Worm (Caenorhabditis elegans): Measurements from ENCODE around the gene clec-212.

Gene clec-212

DNA sequence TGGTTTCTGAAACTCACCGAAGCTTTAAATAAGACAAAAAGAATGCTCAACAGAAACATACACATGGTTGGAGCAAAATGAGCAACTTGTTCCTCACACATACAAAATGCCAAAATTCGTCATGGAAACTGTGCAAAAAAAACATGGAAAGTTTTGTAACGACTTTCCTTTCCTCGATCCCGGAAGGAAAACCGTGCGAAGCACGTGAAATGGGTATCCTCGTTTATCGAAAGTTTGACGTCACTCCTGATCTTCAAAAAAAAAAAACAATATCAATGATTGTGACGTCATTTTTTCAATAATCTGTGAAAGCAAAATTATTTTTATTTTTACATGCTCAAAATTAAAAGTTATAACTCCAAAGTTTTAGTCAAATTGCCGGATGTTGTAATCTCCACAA, at the start of gene clec-212:
clec-212 (minus strand) TSS at position 101 of the 400 bp plus-strand sequence.
- no peak for TF ChIP-seq unc-62 (GFP tag; optimal IDR thresholded peaks at IDR 0.05)

DNA sequence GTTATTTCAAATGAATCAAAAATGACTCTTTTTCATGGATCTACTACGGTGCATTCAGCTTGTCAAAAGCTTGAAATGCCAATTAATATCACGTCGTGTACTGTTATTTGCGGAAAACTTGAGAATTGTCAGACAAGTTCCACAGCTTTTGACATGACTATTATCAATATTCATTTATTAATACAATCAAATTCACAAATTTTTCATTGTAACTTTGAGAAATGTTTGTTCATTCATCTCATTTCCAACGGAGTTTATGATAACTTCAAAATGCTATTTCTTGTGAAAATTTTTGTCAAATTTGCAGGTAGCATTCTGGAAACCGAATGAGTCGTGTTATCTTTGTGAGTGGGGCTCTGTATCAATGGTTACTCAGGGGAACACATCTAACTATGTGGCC, 47.9 kb upstream of the clec-212 start, which contains the start of gene C50E3.15:
C50E3.15 (plus strand) TSS at position 301 of the 400 bp plus-strand sequence.
- no peak for TF ChIP-seq unc-62 (GFP tag; optimal IDR thresholded peaks at IDR 0.05)

DNA sequence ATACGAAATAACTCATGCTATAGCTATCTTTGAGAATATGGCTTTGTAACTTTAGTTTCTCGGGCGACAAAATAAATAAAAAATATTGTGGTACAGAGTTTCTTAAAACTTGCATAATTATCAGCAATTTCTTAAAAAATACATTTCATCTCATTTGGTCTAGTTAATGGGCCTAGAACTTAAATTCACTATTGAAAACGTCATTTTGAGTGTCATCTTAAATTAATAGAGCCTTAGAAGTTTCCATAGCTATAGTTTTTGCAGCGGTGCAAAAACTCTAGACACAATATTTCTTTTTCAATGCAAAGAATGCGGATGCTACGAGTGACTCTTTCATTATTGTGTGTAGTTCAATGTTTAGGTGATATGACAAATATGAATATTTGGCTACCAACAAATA, 41.9 kb upstream of the clec-212 start, which contains the start of gene clec-215:
clec-215 (plus strand) TSS at position 301 of the 400 bp plus-strand sequence.
- no peak for TF ChIP-seq unc-62 (GFP tag; optimal IDR thresholded peaks at IDR 0.05)

DNA sequence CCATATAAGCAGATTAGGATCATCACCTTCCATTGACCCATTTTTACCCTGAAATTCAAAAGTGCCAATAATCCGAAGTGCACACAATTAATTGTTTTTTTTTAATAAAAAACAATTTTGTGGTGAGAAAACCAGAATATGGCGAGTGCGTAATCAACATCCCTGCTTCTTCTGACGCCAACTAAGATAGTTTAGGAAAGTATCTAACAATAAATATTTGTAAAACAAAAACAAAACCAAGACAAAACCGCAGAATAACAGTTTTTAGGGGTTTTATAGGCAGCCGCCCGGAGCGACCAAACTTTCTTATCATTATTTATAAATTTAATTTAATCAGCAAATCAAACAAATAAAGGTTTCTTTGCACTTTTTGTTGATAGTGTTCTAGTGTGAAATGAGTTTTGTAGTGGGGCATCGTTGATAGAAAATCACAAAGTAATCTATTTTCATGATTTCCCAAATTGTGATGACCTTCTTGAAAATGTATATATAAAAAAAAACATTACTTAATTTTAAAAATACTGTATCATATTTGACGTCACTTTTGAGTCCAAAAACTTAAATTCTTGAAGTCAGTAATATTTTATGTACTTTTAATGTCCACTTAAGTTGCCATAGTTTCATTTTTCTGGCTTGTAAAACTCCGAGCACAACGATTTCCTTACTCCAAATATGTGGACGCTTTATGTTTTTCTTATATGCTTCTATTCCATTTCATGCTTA, 39.7 kb upstream of the clec-212 start, which contains the start of the genes folt-3 and clec-214:
folt-3 (minus strand) TSS at position 51 of the 723 bp plus-strand sequence.
clec-214 (plus strand) TSS at position 673 of the 723 bp plus-strand sequence.
- no peak for TF ChIP-seq unc-62 (GFP tag; optimal IDR thresholded peaks at IDR 0.05)

DNA sequence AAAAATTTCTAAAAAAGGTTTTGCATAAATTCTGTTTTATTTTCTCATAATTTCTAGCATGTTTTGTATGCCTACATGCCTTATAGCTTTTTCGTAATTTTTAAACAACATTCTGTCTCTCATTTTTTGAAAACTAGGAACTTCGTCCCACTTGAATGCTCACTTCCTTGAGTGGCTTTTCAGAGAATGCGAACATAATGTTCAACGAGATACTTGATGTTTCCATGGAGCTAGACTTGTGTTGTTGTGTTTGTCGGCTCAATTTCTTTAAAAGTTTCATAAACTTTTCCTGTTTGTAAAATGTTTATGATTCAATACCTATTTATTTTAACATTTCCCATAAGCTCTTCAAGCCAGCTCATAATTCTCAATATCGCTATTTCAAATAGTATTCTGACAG, 34.7 kb upstream of the clec-212 start, which contains the start of gene clec-213:
clec-213 (plus strand) TSS at position 301 of the 400 bp plus-strand sequence.
- no peak for TF ChIP-seq unc-62 (GFP tag; optimal IDR thresholded peaks at IDR 0.05)

DNA sequence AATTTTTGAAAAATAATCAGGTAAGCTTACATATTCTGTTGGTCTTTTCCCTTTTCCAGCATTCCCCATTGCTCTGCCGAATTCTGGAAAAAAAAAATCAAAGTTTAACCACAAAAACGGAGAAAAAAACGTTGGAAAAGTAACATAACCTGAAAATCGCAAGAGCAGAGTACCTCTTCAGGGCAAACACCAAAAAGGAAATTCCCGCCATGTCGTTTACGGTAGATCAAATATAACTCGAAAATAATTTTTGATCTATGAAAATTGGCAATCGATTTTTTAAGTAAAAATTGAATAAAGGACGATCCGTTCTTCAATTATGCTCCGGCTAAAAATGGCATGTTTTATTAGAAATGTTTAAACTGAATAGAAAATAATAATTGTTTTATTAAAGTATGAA, 33.2 kb upstream of the clec-212 start, which contains the start of gene C50E3.11:
C50E3.11 (minus strand) TSS at position 83 of the 400 bp plus-strand sequence.
- no peak for TF ChIP-seq unc-62 (GFP tag; optimal IDR thresholded peaks at IDR 0.05)

DNA sequence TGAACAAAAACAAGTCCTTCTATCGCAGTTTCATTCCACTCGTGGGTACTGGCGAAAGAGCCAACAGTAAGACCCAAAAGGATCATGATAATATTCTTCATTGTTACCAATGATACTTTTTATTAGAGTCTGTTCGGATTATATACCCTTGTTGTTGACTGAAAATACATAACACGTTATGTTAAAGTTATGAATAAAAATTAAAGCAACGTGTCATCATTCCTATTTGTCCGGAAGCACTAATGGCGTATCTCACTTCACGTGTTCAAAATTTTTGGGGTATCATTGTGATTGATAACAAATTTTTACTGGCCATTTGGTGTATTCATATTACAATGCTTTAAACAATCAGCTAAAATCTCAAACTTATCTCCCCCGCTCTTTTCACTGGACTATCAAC, 31.3 kb upstream of the clec-212 start, which contains the start of gene scl-26:
scl-26 (minus strand) TSS at position 101 of the 400 bp plus-strand sequence.
- no peak for TF ChIP-seq unc-62 (GFP tag; optimal IDR thresholded peaks at IDR 0.05)

DNA sequence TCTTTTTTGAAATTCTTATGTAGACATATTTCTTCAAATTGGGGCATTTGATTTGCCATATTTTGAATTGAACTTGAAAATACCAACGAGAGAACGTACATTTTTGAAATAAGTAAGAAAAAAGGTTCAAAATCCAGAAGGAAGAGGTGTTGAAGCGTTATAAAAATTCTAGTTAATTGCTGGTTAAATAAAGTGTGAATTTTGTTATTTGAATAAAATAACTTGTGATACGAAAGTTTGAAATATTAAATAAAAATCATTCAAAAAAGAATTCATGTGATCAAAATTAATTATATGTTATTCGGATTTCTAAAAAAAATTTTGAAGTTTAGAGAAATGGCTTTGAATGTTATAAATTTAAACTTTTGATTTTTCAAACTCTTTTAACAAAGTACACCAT, 30.0 kb upstream of the clec-212 start, which contains the start of gene C50E3.9:
C50E3.9 (minus strand) TSS at position 101 of the 400 bp plus-strand sequence.
- TF ChIP-seq unc-62 (GFP tag; optimal IDR thresholded peaks at IDR 0.05) = no peak

DNA sequence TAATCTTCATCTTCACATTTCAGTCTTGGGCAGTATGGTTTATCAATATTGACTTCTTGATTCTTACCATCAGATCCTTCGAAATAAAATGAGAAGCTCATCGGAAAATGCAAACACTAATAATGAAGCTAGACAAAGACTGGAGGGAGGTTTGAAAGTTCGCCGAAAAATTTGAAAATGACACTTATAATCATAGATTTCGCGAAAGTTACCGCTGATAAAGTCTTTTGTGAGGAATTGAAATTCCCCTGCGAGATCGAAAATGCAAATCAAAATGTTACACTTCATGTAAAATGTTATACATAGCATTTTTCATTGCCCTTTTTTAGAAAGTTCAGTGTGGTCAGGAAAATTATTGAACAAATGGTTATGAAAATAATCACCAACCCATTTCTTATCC, 28.1 kb upstream of the clec-212 start, which contains the start of gene C50E3.7:
C50E3.7 (minus strand) TSS at position 101 of the 400 bp plus-strand sequence.
- TF ChIP-seq unc-62 (GFP tag; optimal IDR thresholded peaks at IDR 0.05) = no peak

DNA sequence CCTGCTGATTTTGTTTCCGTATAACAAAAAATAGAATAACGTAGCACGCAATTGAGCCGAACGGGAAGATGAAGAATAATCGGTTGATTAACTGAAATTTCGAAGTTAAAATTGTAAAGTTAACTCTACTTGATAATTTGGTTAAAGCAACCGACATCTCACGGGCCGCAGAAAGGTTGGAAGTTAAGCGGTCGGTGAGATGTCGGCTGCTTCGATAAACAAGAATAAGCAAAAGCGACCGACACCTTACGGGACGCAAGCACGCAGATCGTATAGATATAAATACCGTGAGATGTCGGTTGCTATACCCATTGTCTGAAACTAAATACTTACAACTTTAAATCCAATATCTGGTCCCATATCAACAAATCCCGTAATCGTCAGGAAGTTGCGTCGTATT, 24.9 kb upstream of the clec-212 start:
- no peak for TF ChIP-seq unc-62 (GFP tag; optimal IDR thresholded peaks at IDR 0.05)

DNA sequence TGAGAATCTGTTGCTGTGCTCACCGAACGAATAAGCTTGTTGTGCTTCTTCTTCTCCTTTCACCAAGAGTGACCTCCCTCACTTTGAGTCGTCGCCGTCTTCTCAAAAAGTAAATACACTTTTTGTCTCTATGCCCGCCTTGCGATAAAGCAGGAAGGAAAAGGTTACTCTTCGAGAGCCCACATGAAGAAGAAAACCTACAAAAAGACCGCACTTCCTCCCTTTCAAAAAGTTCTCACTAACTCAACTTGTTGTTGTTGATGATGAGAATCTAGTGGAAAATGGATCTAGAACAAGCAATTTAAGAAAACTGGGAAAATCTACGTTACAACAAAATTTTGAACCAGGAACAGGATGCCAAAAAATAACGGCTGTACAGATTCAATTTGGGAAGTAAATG, 20.3 kb upstream of the clec-212 start, which contains the start of gene C50E3.6:
C50E3.6 (minus strand) TSS at position 101 of the 400 bp plus-strand sequence.
- TF ChIP-seq unc-62 (GFP tag; optimal IDR thresholded peaks at IDR 0.05) = no peak

DNA sequence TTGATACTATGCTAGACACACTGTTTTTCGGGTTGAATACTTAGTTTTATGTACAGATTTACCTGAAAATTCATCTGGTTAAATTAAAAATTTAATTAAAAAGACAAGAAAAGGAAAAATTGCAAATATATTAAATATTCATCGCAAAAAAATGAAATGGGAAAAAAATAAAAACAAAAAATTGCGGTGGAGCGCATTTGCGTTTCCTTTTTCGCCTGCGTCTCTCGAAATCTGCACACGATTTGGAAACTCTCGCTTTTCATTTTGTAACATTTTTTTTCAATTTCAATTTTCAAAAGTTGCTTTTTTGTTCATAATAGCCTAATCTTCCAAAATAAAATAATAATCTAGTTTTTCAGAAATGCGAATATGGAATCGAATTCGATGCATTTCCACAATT, 17.4 kb upstream of the clec-212 start, which contains the start of the genes F19F10.11 and C50E3.5:
F19F10.11 (minus strand) TSS at position 68 of the 400 bp plus-strand sequence.
C50E3.5 (plus strand) TSS at position 360 of the 400 bp plus-strand sequence.
- no peak for TF ChIP-seq unc-62 (GFP tag; optimal IDR thresholded peaks at IDR 0.05)

DNA sequence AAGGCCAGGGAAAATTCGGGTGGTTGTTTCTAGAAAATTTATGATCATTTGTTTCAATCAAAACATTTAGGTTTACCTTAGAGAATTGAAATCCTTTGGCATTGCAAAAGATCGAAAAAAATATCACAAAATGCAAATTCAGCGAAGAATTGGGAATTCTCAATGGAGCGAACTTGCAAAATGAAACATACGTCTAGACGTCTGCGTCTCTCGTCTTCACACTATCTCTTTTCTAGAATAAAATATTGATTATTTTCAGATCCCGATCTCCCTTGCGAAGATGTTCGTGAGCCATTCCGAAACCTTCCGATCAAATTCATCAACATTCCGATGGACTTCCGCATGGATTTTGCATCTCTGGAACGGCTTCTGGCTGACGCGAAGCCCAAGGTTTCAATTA, 10.2 kb upstream of the clec-212 start, which contains the start of gene ets-6:
ets-6 (minus strand) TSS at position 169 of the 400 bp plus-strand sequence.
- no peak for TF ChIP-seq unc-62 (GFP tag; optimal IDR thresholded peaks at IDR 0.05)

DNA sequence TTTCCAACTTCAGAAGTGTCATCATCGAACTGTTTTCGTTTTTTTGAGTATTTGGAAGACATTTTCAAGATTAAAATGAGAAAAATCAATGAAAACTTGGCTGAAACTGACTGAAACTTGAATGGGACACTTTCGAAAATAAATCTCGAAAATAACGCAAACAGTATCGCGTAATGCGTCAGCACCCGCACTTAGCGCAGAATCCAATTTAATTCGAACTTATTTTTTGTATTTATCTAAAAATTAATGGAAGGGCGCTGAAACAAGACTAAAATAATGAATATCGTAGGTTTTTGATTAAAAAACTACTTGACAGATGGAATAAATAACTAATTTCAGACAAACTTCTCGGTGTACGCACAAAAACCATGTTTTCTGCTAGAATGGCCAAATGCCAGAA, 5.4 kb upstream of the clec-212 start, which contains the start of the genes snu-66 and ints-9:
snu-66 (minus strand) TSS at position 108 of the 400 bp plus-strand sequence.
ints-9 (plus strand) TSS at position 240 of the 400 bp plus-strand sequence.
- no peak for TF ChIP-seq unc-62 (GFP tag; optimal IDR thresholded peaks at IDR 0.05)

DNA sequence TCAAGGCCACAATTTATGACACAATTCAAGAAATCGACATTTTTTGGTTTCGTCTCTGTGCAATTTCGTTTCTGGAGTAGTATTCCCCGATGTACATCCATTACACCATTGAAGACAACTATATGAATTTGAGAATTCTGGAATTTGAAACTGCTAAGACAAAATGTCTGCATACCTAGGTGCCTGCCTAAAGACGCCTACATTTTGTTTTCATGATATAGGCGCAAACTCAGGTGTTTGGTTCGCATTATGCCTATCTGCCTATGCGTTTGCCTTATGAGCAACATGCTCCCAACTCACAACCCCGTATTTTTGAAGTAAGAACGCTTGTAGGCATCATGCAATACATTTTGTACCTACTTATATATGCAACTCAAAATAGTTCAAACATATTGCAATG, 765 bp upstream of the clec-212 start, which contains the start of gene F19F10.14:
F19F10.14 (minus strand) TSS at position 101 of the 400 bp plus-strand sequence.
- no peak for TF ChIP-seq unc-62 (GFP tag; optimal IDR thresholded peaks at IDR 0.05)

DNA sequence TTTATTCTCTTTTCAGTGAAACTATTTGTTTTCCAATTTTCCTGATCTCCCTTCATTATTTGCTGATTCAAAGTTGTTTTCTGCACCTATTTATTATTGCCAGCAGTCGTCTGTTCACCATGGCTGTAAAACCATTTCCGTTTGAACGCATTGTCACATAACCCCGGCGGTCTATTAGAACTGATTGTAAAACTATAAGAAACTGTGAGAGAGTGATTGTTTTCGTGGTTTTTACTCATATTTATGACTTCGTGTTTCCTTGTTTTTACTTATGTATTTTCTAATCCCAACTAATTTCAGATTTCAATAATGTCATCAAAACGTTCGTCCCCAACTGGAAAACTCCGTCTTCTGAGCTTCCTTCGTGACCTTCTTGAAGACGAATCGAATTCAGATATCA, 7.2 kb downstream of the clec-212 start, which contains the start of gene F19F10.1:
F19F10.1 (plus strand) TSS at position 301 of the 400 bp plus-strand sequence.
- TF ChIP-seq unc-62 (GFP tag; optimal IDR thresholded peaks at IDR 0.05) = no peak

Data from whole organism, dauer.